Fruit fly (Drosophila melanogaster): ENCODE data around the gene CG15468.
A peak's percentile ranks its signal among the peaks of the same experiment; 100 is the strongest.

CG15468 gene

DNA sequence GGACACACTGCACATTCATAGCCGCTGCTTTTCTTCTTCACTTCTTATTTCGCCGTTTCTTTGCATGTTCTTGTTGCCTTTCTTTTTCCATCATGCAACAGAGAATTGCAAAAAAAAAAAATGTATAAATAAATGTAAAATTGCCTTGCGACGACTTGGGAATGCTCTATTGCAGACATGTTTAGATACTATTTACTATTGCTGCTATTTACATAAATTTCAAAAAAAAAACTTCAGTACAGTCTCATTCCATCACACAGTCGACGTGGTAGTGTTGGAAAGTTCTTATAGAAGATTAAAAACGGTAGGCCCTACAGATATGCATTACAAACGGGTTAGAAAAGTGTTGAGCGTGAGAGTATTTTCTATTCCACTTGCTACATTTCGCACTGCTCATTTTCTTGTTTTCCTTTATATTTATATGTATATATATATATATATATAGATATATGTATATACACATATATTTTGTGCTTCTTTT, 49.1 kb downstream of the CG15468 start:
- TF ChIP-seq CG1792 (GFP tag; optimal IDR thresholded peaks at IDR 0.05), result no peak
- TF ChIP-seq CG30020 (tag; optimal IDR thresholded peaks at IDR 0.05), result no peak
- TF ChIP-seq lmd (GFP tag; IDR thresholded peaks at IDR 0.05), result peak; percentile 30; the same call in 1 of the 2 replicates
- peak; percentile 97 for TF ChIP-seq D19A (tag; optimal IDR thresholded peaks at IDR 0.05)
- TF ChIP-seq CoRest (tag; optimal IDR thresholded peaks at IDR 0.05), result no peak
- no peak for TF ChIP-seq ham (GFP tag; IDR thresholded peaks at IDR 0.05)
- TF ChIP-seq hbn (GFP tag; IDR thresholded peaks at IDR 0.05; ENCODE audit: partially characterized antibody), result no peak
- TF ChIP-seq D (optimal IDR thresholded peaks at IDR 0.05), result no peak
- TF ChIP-seq D (GFP tag; optimal IDR thresholded peaks at IDR 0.05), result no peak
- peak; percentile 37 for TF ChIP-seq gem (tag; optimal IDR thresholded peaks at IDR 0.05)
- no peak for TF ChIP-seq CG10959 (GFP tag; IDR thresholded peaks at IDR 0.05)
- no peak for TF ChIP-seq pb (GFP tag; optimal IDR thresholded peaks at IDR 0.05)
- TF ChIP-seq CHES-1-like (GFP tag; optimal IDR thresholded peaks at IDR 0.05), result no peak
- TF ChIP-seq NfI (GFP tag; optimal IDR thresholded peaks at IDR 0.05), result no peak
- TF ChIP-seq CG11093 (GFP tag; IDR thresholded peaks at IDR 0.05), result no peak
- no peak for TF ChIP-seq h (optimal IDR thresholded peaks at IDR 0.05)
- TF ChIP-seq CG16815 (GFP tag; optimal IDR thresholded peaks at IDR 0.05), result no peak
- TF ChIP-seq Blimp-1 (GFP tag; optimal IDR thresholded peaks at IDR 0.05), result no peak
- no peak for TF ChIP-seq sug (tag; optimal IDR thresholded peaks at IDR 0.05)
- TF ChIP-seq CG10431 (GFP tag; optimal IDR thresholded peaks at IDR 0.05), result no peak
- TF ChIP-seq CG13624 (GFP tag; optimal IDR thresholded peaks at IDR 0.05), result no peak
- peak; percentile 22 for TF ChIP-seq CG2678 (tag; optimal IDR thresholded peaks at IDR 0.05)
- TF ChIP-seq dimm (GFP tag; IDR thresholded peaks at IDR 0.05), result no peak
- no peak for TF ChIP-seq BtbVII (GFP tag; optimal IDR thresholded peaks at IDR 0.05)
- peak; percentile 11 for TF ChIP-seq PHDP (tag; optimal IDR thresholded peaks at IDR 0.05)
- no peak for TF ChIP-seq CG13775 (GFP tag; optimal IDR thresholded peaks at IDR 0.05)
- peak in 1 of 2 experiments; percentile 94 for TF ChIP-seq bsh (GFP tag; optimal IDR thresholded peaks at IDR 0.05)
- TF ChIP-seq Nf-YA (GFP tag; IDR thresholded peaks at IDR 0.05), result no peak
- TF ChIP-seq CG3065 (GFP tag; optimal IDR thresholded peaks at IDR 0.05), result no peak
- TF ChIP-seq bowl (GFP tag; IDR thresholded peaks at IDR 0.05), result no peak
- no peak for TF ChIP-seq CG7928 (GFP tag; optimal IDR thresholded peaks at IDR 0.05)
- peak; percentile 23 for TF ChIP-seq Meics (GFP tag; optimal IDR thresholded peaks at IDR 0.05)
- TF ChIP-seq Hr51 (GFP tag; optimal IDR thresholded peaks at IDR 0.05), result peak in 1 of 2 experiments; percentile 9
- 0 out of 3 replicates have a peak, but pooled peaks have one; percentile 14 for TF ChIP-seq CG11695 (GFP tag; IDR thresholded peaks at IDR 0.05)
- no peak for TF ChIP-seq ind (GFP tag; optimal IDR thresholded peaks at IDR 0.05)
- TF ChIP-seq CG15269 (tag; optimal IDR thresholded peaks at IDR 0.05), result peak; percentile 6
- no peak for TF ChIP-seq Myb (GFP tag; optimal IDR thresholded peaks at IDR 0.05)
- TF ChIP-seq salm (tag; optimal IDR thresholded peaks at IDR 0.05), result no peak
- no peak for TF ChIP-seq CG12219 (GFP tag; optimal IDR thresholded peaks at IDR 0.05)
- TF ChIP-seq hth (optimal IDR thresholded peaks at IDR 0.05), result no peak
- no peak for TF ChIP-seq da (GFP tag; optimal IDR thresholded peaks at IDR 0.05)
- no peak for TF ChIP-seq CG4282 (GFP tag; optimal IDR thresholded peaks at IDR 0.05)
- no peak for TF ChIP-seq org-1 (GFP tag; optimal IDR thresholded peaks at IDR 0.05)
- TF ChIP-seq CG10267 (tag; optimal IDR thresholded peaks at IDR 0.05), result peak; percentile 9
- TF ChIP-seq Stat92E (GFP tag; optimal IDR thresholded peaks at IDR 0.05), result no peak
- TF ChIP-seq nom (GFP tag; optimal IDR thresholded peaks at IDR 0.05), result peak; percentile 87
- no peak for TF ChIP-seq ERR (GFP tag; optimal IDR thresholded peaks at IDR 0.05)
- no peak for TF ChIP-seq Doc2 (GFP tag; IDR thresholded peaks at IDR 0.05)
- no peak for TF ChIP-seq CG7745 (tag; optimal IDR thresholded peaks at IDR 0.05)
- TF ChIP-seq dm (GFP tag; optimal IDR thresholded peaks at IDR 0.05), result no peak
- TF ChIP-seq dysf (GFP tag; IDR thresholded peaks at IDR 0.05), result peak; percentile 39; the same call in 1 of the 3 replicates

Data from whole organism, embryonic.